Worm (Caenorhabditis elegans) whole organism, mixed stage, embryonic: ENCODE measurements around the gene F36H5.13.

Source experiments
- M03D4.4 ChIP-seq: sonication (generic microtip); optimal IDR thresholded peaks from 2 replicates; lab custom pipeline; 2017; ENCODE audit warnings: mild to moderate bottlenecking, missing genetic modification characterization, missing compliant biosample characterization
- elt-3 ChIP-seq: fragments of 150-350 bp; optimal IDR thresholded peaks from 2 replicates; lab custom pipeline; 2014; ENCODE audit warnings: missing biosample characterization, missing genetic modification characterization
- nhr-28 ChIP-seq: fragments of 150-350 bp; optimal IDR thresholded peaks from 2 replicates; lab custom pipeline; 2014; ENCODE audit warnings: missing biosample characterization, missing genetic modification characterization
- nhr-76 ChIP-seq: sonication (generic microtip); optimal IDR thresholded peaks from 2 replicates; lab custom pipeline; 2017; ENCODE audit warnings: missing biosample characterization, missing genetic modification characterization
- sptf-1 ChIP-seq: sonication (generic microtip); optimal IDR thresholded peaks from 2 replicates; lab custom pipeline; 2017; ENCODE audit warnings: mild to moderate bottlenecking, missing genetic modification characterization, moderate library complexity, missing compliant biosample characterization
- unc-39 ChIP-seq: fragments of 150-350 bp; optimal IDR thresholded peaks from 2 replicates; lab custom pipeline; 2014; ENCODE audit warnings: missing biosample characterization, missing genetic modification characterization

ce11 chrII:1730103-1730502, 20.2 kb downstream of the F36H5.13 start, which contains the start of gene ceh-81:
- TF ChIP-seq sptf-1 (no peak), M03D4.4 (tag; lab: Kevin White, UChicago) (no peak), nhr-76 (tag; lab: Kevin White, UChicago) (no peak), unc-39 (tag; lab: Kevin White, UChicago) (no peak), nhr-28 (tag; lab: Kevin White, UChicago) (no peak), elt-3 (tag; lab: Kevin White, UChicago) (no peak)
